Fruit fly (Drosophila melanogaster) whole organism, pupa: Measurements from ENCODE around the gene CG1368.

ENCODE experiments used
- CG10348 ChIP-seq: fragments of 200-800 bp; sonication (Bioruptor generic); IDR thresholded peaks from 2 replicates; pipeline ENCODE4 v1.3.6; 2022; ENCODE audit warnings: missing biosample characterization, missing genetic modification characterization
- CG12605 ChIP-seq: fragments of 200-800 bp; sonication (Bioruptor generic); IDR thresholded peaks from 2 replicates; pipeline ENCODE4 v1.3.6; 2022; ENCODE audit warnings: missing biosample characterization, missing genetic modification characterization
- CG14655 ChIP-seq: fragments of 200-800 bp; sonication (Bioruptor generic); optimal IDR thresholded peaks from 3 replicates; lab custom pipeline; 2017; ENCODE audit warnings: mild to moderate bottlenecking, missing biosample characterization, missing genetic modification reagents, missing genetic modification characterization
- CG15710 ChIP-seq: fragments of 200-800 bp; sonication (Bioruptor generic); optimal IDR thresholded peaks from 2 replicates; lab custom pipeline; 2018; ENCODE audit warnings: missing biosample characterization, mild to moderate bottlenecking, missing genetic modification characterization, moderate library complexity
- CG32121 ChIP-seq: fragments of 200-800 bp; sonication (Bioruptor generic); IDR thresholded peaks from 2 replicates; pipeline ENCODE4 v1.3.6; 2022; ENCODE audit warnings: missing biosample characterization, missing genetic modification characterization
- CG8159 ChIP-seq: fragments of 200-800 bp; sonication (Bioruptor generic); optimal IDR thresholded peaks from 3 replicates; lab custom pipeline; 2018; ENCODE audit warnings: missing biosample characterization, mild to moderate bottlenecking, missing genetic modification characterization, moderate library complexity
- D1 ChIP-seq: fragments of 200-800 bp; sonication (Bioruptor generic); optimal IDR thresholded peaks from 2 replicates; lab custom pipeline; 2018; ENCODE audit warnings: missing biosample characterization, mild to moderate bottlenecking, missing genetic modification characterization, moderate library complexity
- EcR ChIP-seq: fragments of 200-800 bp; sonication (Bioruptor generic); optimal IDR thresholded peaks from 3 replicates; lab custom pipeline; 2019; ENCODE audit warnings: missing biosample characterization, missing genetic modification characterization, mild to moderate bottlenecking, moderate library complexity, missing genetic modification reagents
- Ets98B ChIP-seq: fragments of 200-800 bp; sonication (Bioruptor generic); IDR thresholded peaks from 2 replicates; pipeline ENCODE4 v1.3.6; 2022; ENCODE audit warnings: missing biosample characterization, missing genetic modification characterization
- Pif1B ChIP-seq: fragments of 200-800 bp; sonication (Bioruptor generic); optimal IDR thresholded peaks from 3 replicates; lab custom pipeline; 2016; ENCODE audit warnings: missing biosample characterization, missing genetic modification characterization
- Snoo ChIP-seq: fragments of 200-800 bp; sonication (Bioruptor generic); optimal IDR thresholded peaks from 3 replicates; lab custom pipeline; 2017; ENCODE audit warnings: missing biosample characterization, mild to moderate bottlenecking, missing genetic modification characterization, inconsistent platforms
- fd96Ca ChIP-seq: fragments of 200-800 bp; sonication (Bioruptor generic); IDR thresholded peaks from 3 replicates; pipeline ENCODE4 v1.3.6; 2022; ENCODE audit warnings: missing biosample characterization, missing genetic modification characterization
- gl ChIP-seq: fragments of 200-800 bp; sonication (Bioruptor generic); optimal IDR thresholded peaks from 2 replicates; lab custom pipeline; 2018; ENCODE audit warnings: missing biosample characterization, mild to moderate bottlenecking, missing genetic modification characterization

dm6 chrX:14214505-14215449 is 40.2 kb downstream of the CG1368 start:
- TF ChIP-seq fd96Ca (GFP tag; lab: Robert Waterston, UW) (peak; percentile 57), CG32121 (GFP tag; lab: Robert Waterston, UW) (peak; percentile 83), D1 (tag; lab: Kevin White, UChicago) (no peak), CG10348 (GFP tag; lab: Robert Waterston, UW) (peak; percentile 41; the same call in 1 of the 2 replicates), CG12605 (GFP tag; lab: Robert Waterston, UW) (peak; percentile 81), CG15710 (tag; lab: Kevin White, UChicago) (peak; percentile 68), Snoo (tag; lab: Kevin White, UChicago) (peak; percentile 22), CG8159 (tag; lab: Kevin White, UChicago) (peak; percentile 79), Ets98B (GFP tag; lab: Robert Waterston, UW) (peak; percentile 74), CG14655 (peak; percentile 93), gl (peak; percentile 13), Pif1B (peak; percentile 46), EcR (GFP tag; lab: Kevin White, UChicago) (peak; percentile 6)
